Worm (Caenorhabditis elegans): ENCODE data around the gene lem-4.

DNA sequence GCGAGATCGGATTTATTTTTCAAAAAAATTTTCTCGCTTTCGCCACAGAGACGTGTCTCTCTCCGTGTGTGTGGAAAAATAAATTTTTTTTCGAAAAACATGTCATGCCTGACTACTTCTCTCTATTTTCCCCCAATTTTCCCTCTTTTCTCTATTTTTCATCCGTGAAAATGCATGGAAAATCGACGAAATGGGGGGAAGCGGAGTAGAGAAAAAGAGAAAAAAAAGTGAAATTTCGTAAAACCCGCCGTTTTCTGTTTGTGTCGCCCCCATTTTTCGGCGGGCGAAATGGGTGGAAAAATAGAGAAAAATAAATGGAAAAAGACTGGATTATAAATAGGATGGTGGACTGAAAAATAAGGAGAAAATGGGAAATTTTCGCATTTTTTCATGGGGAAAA, 21.1 kb downstream of the lem-4 start:
- no peak for TF ChIP-seq ceh-43 (GFP tag; optimal IDR thresholded peaks at IDR 0.05)
- no peak for TF ChIP-seq unc-39 (tag; optimal IDR thresholded peaks at IDR 0.05)

Measured in whole organism, mixed stage, embryonic.